Fruit fly (Drosophila melanogaster): ENCODE data around the gene spz3.

The spz3 gene

dm6 chr2L:7875676-7876075 is 3.7 kb downstream of the spz3 start:
- TF ChIP-seq CG33017 (tag; optimal IDR thresholded peaks at IDR 0.05) (no peak), Crg-1 (GFP tag; optimal IDR thresholded peaks at IDR 0.05) (no peak), pad (GFP tag; optimal IDR thresholded peaks at IDR 0.05) (no peak), CG7101 (tag; optimal IDR thresholded peaks at IDR 0.05) (no peak), CG1620 (GFP tag; optimal IDR thresholded peaks at IDR 0.05) (no peak), cnc (optimal IDR thresholded peaks at IDR 0.05) (no peak), CG12768 (GFP tag; optimal IDR thresholded peaks at IDR 0.05) (no peak), toe (GFP tag; optimal IDR thresholded peaks at IDR 0.05) (no peak), ovo (GFP tag; optimal IDR thresholded peaks at IDR 0.05) (no peak), CG7045 (GFP tag; optimal IDR thresholded peaks at IDR 0.05) (no peak), CG11617 (GFP tag; optimal IDR thresholded peaks at IDR 0.05) (no peak), cic (GFP tag; optimal IDR thresholded peaks at IDR 0.05) (no peak), Mnt (GFP tag; optimal IDR thresholded peaks at IDR 0.05) (no peak), Clk (GFP tag; optimal IDR thresholded peaks at IDR 0.05) (no peak), kay (GFP tag; ENCODE audit: borderline replicate concordance) (no peak), Hr96 (GFP tag; optimal IDR thresholded peaks at IDR 0.05) (no peak), tj (GFP tag; optimal IDR thresholded peaks at IDR 0.05) (no peak)

dm6 chr2L:7872680-7873079 is 6.7 kb downstream of the spz3 start:
- no peak for TF ChIP-seq CG12768 (GFP tag; optimal IDR thresholded peaks at IDR 0.05)
- TF ChIP-seq Hr96 (GFP tag; optimal IDR thresholded peaks at IDR 0.05), result no peak
- TF ChIP-seq cic (GFP tag; optimal IDR thresholded peaks at IDR 0.05), result no peak
- TF ChIP-seq Mnt (GFP tag; optimal IDR thresholded peaks at IDR 0.05), result no peak
- no peak for TF ChIP-seq pad (GFP tag; optimal IDR thresholded peaks at IDR 0.05)
- TF ChIP-seq CG33017 (tag; optimal IDR thresholded peaks at IDR 0.05), result no peak
- TF ChIP-seq CG7101 (tag; optimal IDR thresholded peaks at IDR 0.05), result no peak
- TF ChIP-seq ovo (GFP tag; optimal IDR thresholded peaks at IDR 0.05), result no peak
- TF ChIP-seq kay (GFP tag; ENCODE audit: borderline replicate concordance), result no peak
- no peak for TF ChIP-seq Crg-1 (GFP tag; optimal IDR thresholded peaks at IDR 0.05)
- no peak for TF ChIP-seq toe (GFP tag; optimal IDR thresholded peaks at IDR 0.05)
- TF ChIP-seq CG5204 (GFP tag; optimal IDR thresholded peaks at IDR 0.05), result no peak
- TF ChIP-seq cnc (optimal IDR thresholded peaks at IDR 0.05), result no peak
- no peak for TF ChIP-seq CG14711 (tag; optimal IDR thresholded peaks at IDR 0.05)
- no peak for TF ChIP-seq CG7045 (GFP tag; optimal IDR thresholded peaks at IDR 0.05)
- no peak for TF ChIP-seq bab1 (GFP tag; optimal IDR thresholded peaks at IDR 0.05)
- TF ChIP-seq CG1620 (GFP tag; optimal IDR thresholded peaks at IDR 0.05), result no peak
- TF ChIP-seq Clk (GFP tag; optimal IDR thresholded peaks at IDR 0.05), result no peak

- TF ChIP-seq CG14711 (tag; optimal IDR thresholded peaks at IDR 0.05), result no peak
- peak; percentile 5 for TF ChIP-seq CG5204 (GFP tag; optimal IDR thresholded peaks at IDR 0.05)
- no peak for TF ChIP-seq CG7045 (GFP tag; optimal IDR thresholded peaks at IDR 0.05)
Observed at dm6 chr2L:7871821-7872524, 7.4 kb downstream of the spz3 start.

dm6 chr2L:7871332-7871731 is 8.0 kb downstream of the spz3 start, which contains the start of gene Proc:
Gene Proc (minus strand): TSS chr2L:7871432.
- TF ChIP-seq Hr96 (GFP tag; optimal IDR thresholded peaks at IDR 0.05) (no peak), CG11617 (GFP tag; optimal IDR thresholded peaks at IDR 0.05) (no peak), tj (GFP tag; optimal IDR thresholded peaks at IDR 0.05) (no peak), CG7045 (GFP tag; optimal IDR thresholded peaks at IDR 0.05) (no peak), CG12768 (GFP tag; optimal IDR thresholded peaks at IDR 0.05) (no peak), Crg-1 (GFP tag; optimal IDR thresholded peaks at IDR 0.05) (no peak), cnc (optimal IDR thresholded peaks at IDR 0.05) (no peak), CG1620 (GFP tag; optimal IDR thresholded peaks at IDR 0.05) (no peak), pad (GFP tag; optimal IDR thresholded peaks at IDR 0.05) (no peak), toe (GFP tag; optimal IDR thresholded peaks at IDR 0.05) (no peak), Clk (GFP tag; optimal IDR thresholded peaks at IDR 0.05) (no peak), CG14711 (tag; optimal IDR thresholded peaks at IDR 0.05) (no peak), cic (GFP tag; optimal IDR thresholded peaks at IDR 0.05) (no peak), ovo (GFP tag; optimal IDR thresholded peaks at IDR 0.05) (no peak), CG7101 (tag; optimal IDR thresholded peaks at IDR 0.05) (no peak), CG33017 (tag; optimal IDR thresholded peaks at IDR 0.05) (no peak)

dm6 chr2L:7870212-7870611 is 9.1 kb downstream of the spz3 start:
- TF ChIP-seq Hr96 (GFP tag; optimal IDR thresholded peaks at IDR 0.05) (no peak), CG33017 (tag; optimal IDR thresholded peaks at IDR 0.05) (no peak), Clk (GFP tag; optimal IDR thresholded peaks at IDR 0.05) (no peak), toe (GFP tag; optimal IDR thresholded peaks at IDR 0.05) (no peak), CG7101 (tag; optimal IDR thresholded peaks at IDR 0.05) (no peak), CG7045 (GFP tag; optimal IDR thresholded peaks at IDR 0.05) (no peak), CG14711 (tag; optimal IDR thresholded peaks at IDR 0.05) (no peak), bab1 (GFP tag; optimal IDR thresholded peaks at IDR 0.05) (no peak), tj (GFP tag; optimal IDR thresholded peaks at IDR 0.05) (no peak), Crg-1 (GFP tag; optimal IDR thresholded peaks at IDR 0.05) (no peak), cic (GFP tag; optimal IDR thresholded peaks at IDR 0.05) (no peak)

- TF ChIP-seq CG7101 (tag; optimal IDR thresholded peaks at IDR 0.05), result no peak
- no peak for TF ChIP-seq ovo (GFP tag; optimal IDR thresholded peaks at IDR 0.05)
- no peak for TF ChIP-seq Mnt (GFP tag; optimal IDR thresholded peaks at IDR 0.05)
- no peak for TF ChIP-seq cic (GFP tag; optimal IDR thresholded peaks at IDR 0.05)
- TF ChIP-seq CG33017 (tag; optimal IDR thresholded peaks at IDR 0.05), result no peak
- no peak for TF ChIP-seq CG1620 (GFP tag; optimal IDR thresholded peaks at IDR 0.05)
- no peak for TF ChIP-seq Clk (GFP tag; optimal IDR thresholded peaks at IDR 0.05)
- TF ChIP-seq pad (GFP tag; optimal IDR thresholded peaks at IDR 0.05), result no peak
Observed at dm6 chr2L:7868608-7869007, 10.7 kb downstream of the spz3 start.

Data from whole organism, adult.